Worm (Caenorhabditis elegans) whole organism, young adult: Measurements from ENCODE around the gene F58E2.4.

Experiments
- F22D6.2 ChIP-seq: sonication (generic microtip); optimal IDR thresholded peaks from 2 replicates; lab custom pipeline; 2016; ENCODE audit warnings: mild to moderate bottlenecking, missing genetic modification characterization, missing compliant biosample characterization
- ama-1 ChIP-seq, 3 experiments: fragments of 150-350 bp in 1 of 3; sonication (generic microtip) in 2 of 3; optimal IDR thresholded peaks; 2 replicates each; lab custom pipeline; 2014 to 2018; ENCODE audit warnings: missing biosample characterization in 2 of 3, missing genetic modification characterization in 2 of 3, missing genetic modification reagents in 2 of 3
- ceh-100 ChIP-seq: fragments of 200-800 bp; sonication (Bioruptor generic); IDR thresholded peaks from 2 replicates; pipeline ENCODE4 v1.3.6; 2022; ENCODE audit warnings: missing genetic modification reagents, missing genetic modification characterization, missing compliant biosample characterization
- efl-1 ChIP-seq: fragments of 150-350 bp; optimal IDR thresholded peaks from 2 replicates; lab custom pipeline; 2014; ENCODE audit warnings: missing biosample characterization, missing genetic modification reagents, missing genetic modification characterization
- egl-18 ChIP-seq: fragments of 200-800 bp; sonication (Bioruptor generic); IDR thresholded peaks from 2 replicates; pipeline ENCODE4 v1.3.6; 2022; ENCODE audit warnings: missing genetic modification reagents, missing genetic modification characterization, missing compliant biosample characterization
- madf-3 ChIP-seq: fragments of 200-800 bp; sonication (Bioruptor generic); IDR thresholded peaks from 2 replicates; pipeline ENCODE4 v1.3.6; 2022; ENCODE audit warnings: missing genetic modification reagents, missing genetic modification characterization, missing compliant biosample characterization
- mxl-1 ChIP-seq: sonication (generic microtip); optimal IDR thresholded peaks from 2 replicates; lab custom pipeline; 2016; ENCODE audit warnings: missing genetic modification characterization, missing compliant biosample characterization
- sea-2 ChIP-seq: fragments of 200-800 bp; sonication (Bioruptor generic); IDR thresholded peaks from 2 replicates; pipeline ENCODE4 v1.3.6; 2022; ENCODE audit warnings: missing genetic modification characterization, missing compliant biosample characterization

DNA sequence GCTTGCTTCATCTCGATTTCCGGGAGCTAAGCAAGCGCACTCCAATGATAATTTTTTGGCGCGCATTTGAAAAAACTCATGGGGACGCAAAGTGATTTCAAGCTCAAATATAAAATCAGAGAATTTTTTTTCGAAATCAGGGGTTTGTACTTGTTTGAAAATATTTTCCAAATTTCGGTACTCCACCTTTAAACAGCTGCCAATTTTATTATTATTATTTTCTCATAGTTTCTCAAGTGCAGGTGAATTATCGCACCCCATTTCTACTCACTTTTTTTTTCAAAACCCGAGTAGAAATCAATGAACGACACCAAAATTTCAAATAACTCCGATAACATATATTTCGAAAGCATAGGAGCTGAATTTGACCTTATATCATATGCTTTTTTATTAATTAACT lies 41.0 kb downstream of the F58E2.4 start, which contains the start of gene srz-83:
- no peak for TF ChIP-seq mxl-1 (tag; lab: Kevin White, UChicago)
- no peak for TF ChIP-seq sea-2 (GFP tag; lab: Robert Waterston, UW)
- TF ChIP-seq madf-3 = no peak
- no peak for TF ChIP-seq ceh-100 (GFP tag; lab: Robert Waterston, UW)
- TF ChIP-seq efl-1 (GFP tag; lab: Kevin White, UChicago) = no peak
- no peak for TF ChIP-seq egl-18
- TF ChIP-seq ama-1 (optimal IDR thresholded peaks at IDR 0.05; lab: Kevin White, UChicago) = no peak
- no peak for TF ChIP-seq ama-1 (GFP tag; optimal IDR thresholded peaks at IDR 0.05; lab: Kevin White, UChicago)
- TF ChIP-seq F22D6.2 = no peak
